Worm (Caenorhabditis elegans) whole organism, mixed stage, embryonic: Measurements from ENCODE around the gene C16C8.7.

ENCODE experiments used
- elt-1 ChIP-seq: sonication (generic microtip); optimal IDR thresholded peaks from 2 replicates; lab custom pipeline; 2017; ENCODE audit warnings: missing genetic modification characterization, mild to moderate bottlenecking, missing compliant biosample characterization, antibody characterized with exemption, moderate library complexity, borderline replicate concordance; ENCODE audit not compliant: insufficient read depth
- elt-3 ChIP-seq: fragments of 150-350 bp; optimal IDR thresholded peaks from 2 replicates; lab custom pipeline; 2014; ENCODE audit warnings: missing biosample characterization, missing genetic modification characterization
- mep-1 ChIP-seq: fragments of 150-350 bp; optimal IDR thresholded peaks from 2 replicates; lab custom pipeline; 2017; ENCODE audit warnings: missing biosample characterization, missing genetic modification reagents, missing genetic modification characterization, inconsistent platforms
- mls-2 ChIP-seq: sonication (generic microtip); optimal IDR thresholded peaks from 2 replicates; lab custom pipeline; 2016; ENCODE audit warnings: mild to moderate bottlenecking, missing genetic modification characterization, moderate library complexity, missing compliant biosample characterization
- nhr-237 ChIP-seq: fragments of 150-350 bp; optimal IDR thresholded peaks from 2 replicates; lab custom pipeline; 2014; ENCODE audit warnings: missing biosample characterization, missing genetic modification characterization
- snpc-4 ChIP-seq: fragments of 150-350 bp; optimal IDR thresholded peaks from 2 replicates; lab custom pipeline; 2014; ENCODE audit warnings: missing biosample characterization, missing genetic modification characterization
- unc-62 ChIP-seq: fragments of 150-350 bp; optimal IDR thresholded peaks from 2 replicates; lab custom pipeline; 2014; ENCODE audit warnings: missing biosample characterization, missing genetic modification reagents, missing genetic modification characterization
- ztf-11 ChIP-seq: fragments of 150-350 bp; optimal IDR thresholded peaks from 2 replicates; lab custom pipeline; 2014; ENCODE audit warnings: missing biosample characterization, missing genetic modification characterization

DNA sequence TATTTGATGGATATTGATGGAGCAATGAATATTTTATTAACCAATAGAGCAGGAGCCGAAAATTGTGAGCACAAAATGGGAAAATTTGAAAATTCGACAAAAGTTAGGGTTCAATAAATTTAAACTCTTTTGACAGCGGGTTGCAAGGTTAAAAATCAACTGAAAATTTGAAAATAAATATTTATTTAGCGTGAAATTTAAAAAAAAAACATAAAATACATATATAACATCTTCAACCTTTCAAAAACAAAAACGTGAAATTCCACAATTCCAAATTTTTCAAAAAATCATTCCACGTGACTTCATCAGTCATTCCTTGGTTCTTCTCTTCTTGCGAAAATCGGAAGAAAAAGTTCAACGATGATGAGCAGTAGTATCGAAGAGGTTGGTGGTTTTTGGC lies 30.5 kb downstream of the C16C8.7 start, which contains the start of gene C16C8.18:
- TF ChIP-seq nhr-237 (tag; lab: Kevin White, UChicago) (no peak), unc-62 (GFP tag; lab: Kevin White, UChicago) (no peak), ztf-11 (no peak), elt-3 (tag; lab: Kevin White, UChicago) (no peak), snpc-4 (tag; lab: Kevin White, UChicago) (no peak), elt-1 (tag; lab: Kevin White, UChicago) (no peak), mls-2 (tag; lab: Kevin White, UChicago) (no peak), mep-1 (tag; lab: Kevin White, UChicago) (no peak)
